Worm (Caenorhabditis elegans): ENCODE data around the gene C16C8.11.

DNA sequence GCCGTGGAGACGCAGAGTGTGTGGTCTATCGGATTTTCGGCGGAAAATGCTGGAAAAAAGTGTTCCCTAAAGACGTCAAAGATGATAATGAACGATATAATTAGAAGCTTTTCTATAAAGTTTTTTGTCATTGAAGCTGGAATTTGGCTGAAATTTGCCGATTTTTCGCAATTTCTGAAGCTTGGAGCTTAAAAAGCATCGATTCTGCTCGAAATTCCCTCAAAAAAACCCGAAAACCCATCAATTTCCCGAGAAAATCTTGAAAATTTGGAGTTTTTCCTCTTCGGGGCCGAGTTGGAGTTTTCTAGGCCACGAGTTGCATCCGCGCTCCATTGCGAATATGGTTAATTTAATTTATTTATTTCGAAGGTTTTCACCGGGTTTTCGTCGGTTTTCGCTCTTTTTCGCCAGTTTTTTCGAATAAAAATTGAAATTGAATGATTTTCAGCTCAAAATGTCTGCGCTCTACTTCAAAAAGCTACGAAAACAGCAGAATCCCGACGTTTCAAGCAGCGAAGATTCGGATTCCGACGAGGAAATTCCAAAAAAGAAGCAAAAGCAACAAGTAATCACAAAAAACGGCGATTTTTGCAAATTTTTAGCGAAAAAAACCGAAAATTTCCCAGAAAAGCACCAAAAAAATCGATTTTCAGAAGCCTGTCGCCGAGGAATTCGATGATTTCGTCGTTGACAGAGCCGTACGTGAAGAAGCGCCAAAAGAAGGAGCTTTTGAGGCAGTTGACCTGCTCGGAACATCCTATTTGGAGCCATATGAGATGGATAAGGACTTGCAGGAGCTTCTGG is 49.2 kb downstream of the C16C8.11 start, which contains the start of the genes col-71 and Y49F6B.2:
- TF ChIP-seq blmp-1 (tag; optimal IDR thresholded peaks at IDR 0.05) (peak; percentile 57), nhr-90 (tag; optimal IDR thresholded peaks at IDR 0.05; ENCODE audit: poor library complexity) (peak; percentile 89), nhr-237 (tag; optimal IDR thresholded peaks at IDR 0.05) (peak; percentile 40), C34B4.2 (tag; optimal IDR thresholded peaks at IDR 0.05) (no peak), xbp-1 (tag; optimal IDR thresholded peaks at IDR 0.05) (peak; percentile 87), nhr-28 (tag; optimal IDR thresholded peaks at IDR 0.05) (no peak), pqm-1 (tag; optimal IDR thresholded peaks at IDR 0.05) (no peak), unc-30 (tag; optimal IDR thresholded peaks at IDR 0.05) (no peak), hpl-2 (GFP tag; optimal IDR thresholded peaks at IDR 0.05) (no peak)

Measured in whole organism, L1 larva.